Worm (Caenorhabditis elegans): Measurements from ENCODE around the gene C15B12.2.

C15B12.2 gene

DNA sequence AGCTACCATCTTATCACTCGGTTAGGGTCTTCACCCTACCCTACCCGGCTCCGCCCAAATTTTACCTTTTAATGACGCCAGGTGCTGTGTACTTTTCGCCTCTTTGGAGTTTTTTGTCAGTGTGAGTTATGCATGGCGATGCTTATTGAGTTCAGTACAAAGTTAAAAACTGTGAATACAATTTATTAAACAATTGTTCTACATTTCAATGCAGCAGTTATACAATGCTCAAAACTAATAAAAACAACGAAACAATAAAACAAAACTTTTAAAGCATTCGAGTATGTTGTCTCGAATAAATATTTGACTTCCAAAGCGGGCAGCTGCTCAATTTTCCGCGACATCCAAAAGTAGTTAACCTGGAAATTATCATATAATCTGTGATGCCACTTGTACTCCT, 32.7 kb upstream of the C15B12.2 start, which contains the start of gene ctsa-2:
ctsa-2 (minus strand) TSS at position 101 of the 400 bp plus-strand sequence.
- TF ChIP-seq efl-1 (optimal IDR thresholded peaks at IDR 0.05): no peak
- peak in 1 of 2 experiments; percentile 38 for TF ChIP-seq efl-1 (GFP tag; optimal IDR thresholded peaks at IDR 0.05 in 1 of 2)
- TF ChIP-seq unc-98 (GFP tag; IDR thresholded peaks at IDR 0.05): no peak

DNA sequence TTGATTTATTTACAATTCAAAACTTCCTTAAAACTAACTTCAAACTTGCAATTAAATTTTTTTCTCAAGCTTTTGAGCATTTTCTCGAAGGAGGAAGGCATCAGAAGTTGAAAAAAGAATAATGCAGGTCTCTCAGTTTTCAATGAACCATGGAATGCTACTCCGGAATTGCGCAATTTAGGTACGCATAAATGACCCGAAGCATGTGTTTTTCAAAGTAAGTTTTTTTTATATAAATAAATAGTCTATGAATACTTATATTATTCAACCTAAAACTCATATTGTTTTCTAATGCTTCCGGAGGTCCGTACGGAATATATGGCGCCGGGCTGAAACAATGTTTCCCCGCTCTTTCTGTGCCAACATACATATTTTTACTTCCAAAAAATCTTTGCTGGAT, 29.5 kb upstream of the C15B12.2 start, which contains the start of gene K10C2.2:
K10C2.2 (minus strand) TSS at position 101 of the 400 bp plus-strand sequence.
- TF ChIP-seq elt-3 (tag; optimal IDR thresholded peaks at IDR 0.05): no peak
- no peak for TF ChIP-seq nhr-71 (tag; optimal IDR thresholded peaks at IDR 0.05)

DNA sequence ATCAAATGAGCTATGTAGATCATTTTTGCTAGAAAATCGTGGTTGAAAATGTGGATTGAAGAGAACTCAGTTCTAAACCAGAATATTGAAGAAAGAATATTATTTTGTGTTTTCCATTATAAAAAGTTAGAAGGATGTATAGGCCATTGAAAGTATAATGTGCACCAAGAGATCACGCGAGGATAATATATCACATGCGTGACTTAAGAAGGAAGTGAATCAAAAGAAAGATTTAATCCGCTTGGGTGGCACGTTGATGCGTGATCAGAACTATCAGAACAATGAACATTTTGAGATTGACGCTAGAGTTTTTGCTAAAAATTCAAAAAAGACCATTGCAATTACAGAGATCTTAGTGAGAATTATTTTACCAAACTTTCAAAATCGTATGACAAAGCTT, 27.4 kb upstream of the C15B12.2 start:
- TF ChIP-seq fkh-8 (tag; optimal IDR thresholded peaks at IDR 0.05): peak; percentile 66
- TF ChIP-seq dsc-1 (tag; optimal IDR thresholded peaks at IDR 0.05): peak; percentile 77
- TF ChIP-seq pax-3 (tag; optimal IDR thresholded peaks at IDR 0.05): peak; percentile 27
- TF ChIP-seq egl-13 (tag; optimal IDR thresholded peaks at IDR 0.05): peak; percentile 11
- no peak for TF ChIP-seq nhr-20 (tag; optimal IDR thresholded peaks at IDR 0.05)
- peak; percentile 11 for TF ChIP-seq nhr-71 (tag; optimal IDR thresholded peaks at IDR 0.05)

DNA sequence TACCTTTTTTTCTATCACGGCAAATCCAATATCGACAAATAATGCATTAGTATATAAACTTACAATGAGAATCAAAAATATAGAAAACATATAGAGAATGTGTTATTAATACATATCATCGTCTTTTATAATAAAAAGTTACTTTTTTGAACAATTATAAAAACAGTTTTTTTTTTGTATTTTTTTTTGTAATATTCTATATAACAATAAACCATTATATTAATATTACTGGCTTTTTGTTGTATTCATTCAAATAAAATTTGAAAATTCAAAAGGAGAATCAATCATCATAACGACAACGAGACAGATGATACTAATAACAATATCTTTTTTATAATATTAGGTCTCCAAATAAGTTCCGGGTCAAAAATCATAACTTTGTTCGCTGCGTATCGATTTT, 25.7 kb upstream of the C15B12.2 start, which contains the start of gene K10C2.8:
K10C2.8 (minus strand) TSS at position 101 of the 400 bp plus-strand sequence.
- no peak for TF ChIP-seq hlh-17 (GFP tag; optimal IDR thresholded peaks at IDR 0.05; ENCODE audit: borderline replicate concordance)

DNA sequence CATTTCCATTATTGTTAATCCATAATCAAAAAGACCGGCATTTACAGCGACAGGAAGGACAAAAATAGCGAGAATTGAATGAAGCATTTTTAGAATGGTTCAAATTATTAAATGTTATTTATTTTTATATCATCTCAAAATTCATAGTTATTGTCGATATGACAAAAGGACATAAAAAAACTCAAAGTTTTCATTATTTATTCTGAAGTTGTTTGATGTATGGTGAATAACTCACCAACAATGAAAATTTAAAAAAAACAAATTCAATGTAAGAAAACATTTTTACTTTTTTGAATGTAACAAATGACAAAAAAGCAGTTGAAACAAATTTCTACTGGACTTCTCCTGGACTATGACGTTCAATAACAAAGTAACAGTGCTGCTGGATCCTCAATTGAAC, 22.7 kb upstream of the C15B12.2 start, which contains the start of gene K10C2.14:
K10C2.14 (minus strand) TSS at position 101 of the 400 bp plus-strand sequence.
- TF ChIP-seq aha-1 (tag; optimal IDR thresholded peaks at IDR 0.05) (no peak), mdl-1 (tag; optimal IDR thresholded peaks at IDR 0.05) (no peak)

DNA sequence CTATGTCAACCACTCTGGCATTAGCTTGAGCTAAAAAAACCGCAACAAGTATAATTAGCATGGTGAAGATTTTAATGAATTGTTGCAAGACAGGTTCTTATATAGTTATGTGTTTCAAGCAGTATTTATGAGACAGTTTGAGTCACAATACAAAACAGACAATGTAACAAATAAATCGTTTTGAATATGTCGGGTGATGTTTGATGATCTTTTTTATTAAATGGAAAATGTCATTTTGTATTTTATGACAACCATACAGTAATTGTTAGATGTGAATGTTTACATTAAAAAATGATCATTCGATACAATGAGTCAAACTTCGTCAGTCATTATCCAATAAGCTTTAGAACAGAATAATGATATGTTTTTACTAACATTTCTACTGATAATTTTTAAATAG, 19.8 kb upstream of the C15B12.2 start, which contains the start of gene K10C2.7:
K10C2.7 (minus strand) TSS at position 101 of the 400 bp plus-strand sequence.
- TF ChIP-seq sptf-1 (tag; optimal IDR thresholded peaks at IDR 0.05) (no peak), isw-1 (GFP tag; IDR thresholded peaks at IDR 0.05) (no peak), ztf-11 (tag; optimal IDR thresholded peaks at IDR 0.05) (no peak), fkh-8 (tag; optimal IDR thresholded peaks at IDR 0.05) (no peak), efl-3 (GFP tag; optimal IDR thresholded peaks at IDR 0.05) (no peak), lin-13 (GFP tag; optimal IDR thresholded peaks at IDR 0.05) (no peak), C16A3.4 (tag; optimal IDR thresholded peaks at IDR 0.05) (no peak), C04F5.9 (tag; optimal IDR thresholded peaks at IDR 0.05) (no peak), skn-1 (tag; optimal IDR thresholded peaks at IDR 0.05) (no peak), mdl-1 (tag; optimal IDR thresholded peaks at IDR 0.05) (no peak), lir-3 (tag; optimal IDR thresholded peaks at IDR 0.05; ENCODE audit: poor library complexity) (no peak), ceh-8 (GFP tag; optimal IDR thresholded peaks at IDR 0.05) (no peak), tlp-1 (tag; optimal IDR thresholded peaks at IDR 0.05) (no peak), lin-35 (GFP tag; optimal IDR thresholded peaks at IDR 0.05) (no peak), hlh-4 (tag; optimal IDR thresholded peaks at IDR 0.05) (no peak), unc-86 (tag; optimal IDR thresholded peaks at IDR 0.05) (no peak)

DNA sequence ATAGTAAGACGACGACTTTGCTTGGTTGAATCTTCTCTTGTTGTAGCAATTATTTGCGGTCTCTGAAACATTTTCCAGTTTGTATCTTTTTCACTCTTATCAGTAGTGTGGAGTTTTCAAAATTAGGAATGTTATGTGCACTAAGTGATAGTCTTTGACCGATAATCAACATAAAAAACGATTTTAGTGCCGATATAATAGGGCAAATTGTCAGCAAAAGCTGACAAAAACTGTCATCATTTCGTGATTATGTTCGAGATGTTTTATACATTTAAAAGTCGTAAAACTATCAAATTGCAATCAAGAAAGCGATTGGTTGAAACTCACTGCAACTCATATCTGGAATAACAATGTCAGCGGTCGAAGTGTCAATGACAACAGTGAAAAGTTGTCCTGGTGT, 18.0 kb upstream of the C15B12.2 start:
- TF ChIP-seq elt-2 (tag; optimal IDR thresholded peaks at IDR 0.05) (peak; percentile 63), lsy-2 (tag; optimal IDR thresholded peaks at IDR 0.05) (no peak)

Data from whole organism, L1 larva.